Fruit fly (Drosophila melanogaster) whole organism, embryonic: ENCODE measurements around the gene HHEX.

ENCODE experiments used
- Asciz ChIP-seq: fragments of 200-800 bp; sonication (Bioruptor generic); optimal IDR thresholded peaks from 2 replicates; lab custom pipeline; 2017; ENCODE audit warnings: missing biosample characterization, mild to moderate bottlenecking, missing genetic modification characterization, missing genetic modification reagents
- CG12219 ChIP-seq: fragments of 200-800 bp; sonication (Bioruptor generic); optimal IDR thresholded peaks from 3 replicates; lab custom pipeline; 2018; ENCODE audit warnings: missing biosample characterization, mild to moderate bottlenecking, missing genetic modification characterization
- CG13296 ChIP-seq: fragments of 200-800 bp; sonication (Bioruptor generic); optimal IDR thresholded peaks from 3 replicates; lab custom pipeline; 2018; ENCODE audit warnings: missing biosample characterization, mild to moderate bottlenecking, missing genetic modification characterization
- CG15269 ChIP-seq: fragments of 200-800 bp; sonication (Bioruptor generic); optimal IDR thresholded peaks from 2 replicates; lab custom pipeline; 2018; ENCODE audit warnings: missing biosample characterization, mild to moderate bottlenecking, missing genetic modification characterization, moderate library complexity
- CG16813 ChIP-seq: fragments of 200-800 bp; sonication (Bioruptor generic); IDR thresholded peaks from 3 replicates; pipeline ENCODE4 v1.3.6; 2022; ENCODE audit warnings: missing biosample characterization, missing genetic modification characterization; ENCODE audit not compliant: partially characterized antibody
- CG17912 ChIP-seq: fragments of 200-800 bp; sonication (Bioruptor generic); optimal IDR thresholded peaks from 2 replicates; lab custom pipeline; 2018; ENCODE audit warnings: missing biosample characterization, mild to moderate bottlenecking, missing genetic modification characterization
- CG4424 ChIP-seq: fragments of 200-800 bp; sonication (Bioruptor generic); optimal IDR thresholded peaks from 3 replicates; lab custom pipeline; 2016; ENCODE audit warnings: missing biosample characterization, missing genetic modification characterization
- CG5180 ChIP-seq: fragments of 200-800 bp; sonication (Bioruptor generic); optimal IDR thresholded peaks from 3 replicates; lab custom pipeline; 2017; ENCODE audit warnings: missing biosample characterization, missing genetic modification characterization, mild to moderate bottlenecking, moderate library complexity, missing genetic modification reagents
- CG9932 ChIP-seq: fragments of 200-800 bp; sonication (Bioruptor generic); IDR thresholded peaks from 2 replicates; pipeline ENCODE4 v1.3.6; 2022; ENCODE audit warnings: missing biosample characterization, missing genetic modification characterization
- Dref ChIP-seq: fragments of 200-800 bp; sonication (Bioruptor generic); IDR thresholded peaks from 2 replicates; pipeline ENCODE4 v1.3.6; 2022; ENCODE audit warnings: missing biosample characterization, missing genetic modification characterization
- Jarid2 ChIP-seq: fragments of 200-800 bp; sonication (Bioruptor generic); optimal IDR thresholded peaks from 3 replicates; lab custom pipeline; 2017; ENCODE audit warnings: mild to moderate bottlenecking, missing biosample characterization, missing genetic modification reagents, missing genetic modification characterization
- Neu2 ChIP-seq: fragments of 200-800 bp; sonication (Bioruptor generic); optimal IDR thresholded peaks from 3 replicates; lab custom pipeline; 2016; ENCODE audit warnings: missing biosample characterization, missing genetic modification characterization, borderline replicate concordance
- Xbp1 ChIP-seq: fragments of 200-800 bp; sonication (Bioruptor generic); optimal IDR thresholded peaks from 3 replicates; lab custom pipeline; 2016; ENCODE audit warnings: missing biosample characterization, mild to moderate bottlenecking, missing genetic modification characterization
- scrt ChIP-seq: fragments of 200-800 bp; sonication (Bioruptor generic); optimal IDR thresholded peaks from 2 replicates; lab custom pipeline; 2018; ENCODE audit warnings: missing biosample characterization, mild to moderate bottlenecking, missing genetic modification characterization, moderate library complexity

- TF ChIP-seq CG12219 (GFP tag; lab: Kevin White, UChicago), result no peak
- TF ChIP-seq CG9932 (GFP tag; lab: Robert Waterston, UW), result no peak
- no peak for TF ChIP-seq Asciz (GFP tag; lab: Kevin White, UChicago)
- TF ChIP-seq Jarid2 (GFP tag; lab: Kevin White, UChicago), result no peak
- no peak for TF ChIP-seq CG13296 (GFP tag; lab: Kevin White, UChicago)
- TF ChIP-seq CG16813 (GFP tag; lab: Robert Waterston, UW), result no peak
- TF ChIP-seq CG5180, result no peak
- TF ChIP-seq Xbp1 (GFP tag; lab: Kevin White, UChicago), result no peak
- TF ChIP-seq Neu2 (GFP tag; lab: Kevin White, UChicago), result no peak
- no peak for TF ChIP-seq scrt
- no peak for TF ChIP-seq CG15269
- TF ChIP-seq CG4424 (GFP tag; lab: Kevin White, UChicago), result no peak
- no peak for TF ChIP-seq Dref (GFP tag; lab: Robert Waterston, UW)
- TF ChIP-seq CG17912 (GFP tag; lab: Kevin White, UChicago), result no peak
Observed at dm6 chr3R:21092036-21092435, 11.3 kb upstream of the HHEX start.
